Worm (Caenorhabditis elegans): Measurements from ENCODE around the gene chup-1.

The chup-1 gene

ce11 chrX:8763607-8764006, 28.4 kb upstream of the chup-1 start, which contains the start of gene zig-12:
TSS of gene zig-12 (plus strand) at chrX:8763907.
- no peak for TF ChIP-seq hlh-1 (tag; optimal IDR thresholded peaks at IDR 0.05)
- no peak for TF ChIP-seq bed-3 (GFP tag; optimal IDR thresholded peaks at IDR 0.05)
- TF ChIP-seq mls-2 (tag; optimal IDR thresholded peaks at IDR 0.05) = no peak
- TF ChIP-seq blmp-1 (tag; optimal IDR thresholded peaks at IDR 0.05) = no peak
- TF ChIP-seq snpc-4 (tag; optimal IDR thresholded peaks at IDR 0.05) = no peak
- no peak for TF ChIP-seq flh-1 (GFP tag; optimal IDR thresholded peaks at IDR 0.05)

ce11 chrX:8764044-8764443, 27.9 kb upstream of the chup-1 start:
- no peak for TF ChIP-seq unc-120 (tag; optimal IDR thresholded peaks at IDR 0.05; ENCODE audit: poor library complexity, severe bottlenecking)
- TF ChIP-seq lin-13 (tag; optimal IDR thresholded peaks at IDR 0.05) = no peak
- TF ChIP-seq nhr-237 (tag; optimal IDR thresholded peaks at IDR 0.05) = no peak
- no peak for TF ChIP-seq nhr-76 (tag; optimal IDR thresholded peaks at IDR 0.05)
- TF ChIP-seq ztf-11 (tag; optimal IDR thresholded peaks at IDR 0.05) = no peak
- no peak for TF ChIP-seq pha-4 (tag; optimal IDR thresholded peaks at IDR 0.05)
- TF ChIP-seq ces-1 (GFP tag; optimal IDR thresholded peaks at IDR 0.05) = no peak
- TF ChIP-seq drap-1 (GFP tag; optimal IDR thresholded peaks at IDR 0.05) = no peak
- no peak for TF ChIP-seq sem-2 (GFP tag; optimal IDR thresholded peaks at IDR 0.05)
- no peak for TF ChIP-seq nhr-2 (tag; optimal IDR thresholded peaks at IDR 0.05)
- peak; percentile 13 for TF ChIP-seq unc-62 (GFP tag; optimal IDR thresholded peaks at IDR 0.05)
- TF ChIP-seq hlh-1 (tag; optimal IDR thresholded peaks at IDR 0.05) = peak; percentile 81

ce11 chrX:8770316-8770715, 21.6 kb upstream of the chup-1 start:
- TF ChIP-seq blmp-1 (tag; optimal IDR thresholded peaks at IDR 0.05) (no peak), ces-1 (GFP tag; optimal IDR thresholded peaks at IDR 0.05) (peak; percentile 88)

- TF ChIP-seq ceh-39 (tag; optimal IDR thresholded peaks at IDR 0.05) (no peak), tbx-8 (GFP tag; optimal IDR thresholded peaks at IDR 0.05) (no peak), unc-62 (GFP tag; optimal IDR thresholded peaks at IDR 0.05) (no peak), nhr-237 (tag; optimal IDR thresholded peaks at IDR 0.05) (no peak), bed-3 (GFP tag; optimal IDR thresholded peaks at IDR 0.05) (no peak), blmp-1 (tag; optimal IDR thresholded peaks at IDR 0.05) (no peak), mls-2 (tag; optimal IDR thresholded peaks at IDR 0.05) (no peak), sptf-1 (tag; optimal IDR thresholded peaks at IDR 0.05) (no peak), lin-32 (GFP tag; optimal IDR thresholded peaks at IDR 0.05) (no peak)
Observed at ce11 chrX:8778558-8778957, 13.4 kb upstream of the chup-1 start, which contains the start of gene ZK721.4. TSS of gene ZK721.4 (plus strand) at chrX:8778858.

- TF ChIP-seq ztf-11 (tag; optimal IDR thresholded peaks at IDR 0.05) (no peak), M03D4.4 (tag; optimal IDR thresholded peaks at IDR 0.05) (no peak), snpc-4 (tag; optimal IDR thresholded peaks at IDR 0.05) (no peak), ham-2 (GFP tag; optimal IDR thresholded peaks at IDR 0.05) (no peak), mab-5 (tag; optimal IDR thresholded peaks at IDR 0.05) (no peak), nhr-2 (tag; optimal IDR thresholded peaks at IDR 0.05) (no peak), ceh-43 (GFP tag; optimal IDR thresholded peaks at IDR 0.05) (no peak), lin-13 (tag; optimal IDR thresholded peaks at IDR 0.05) (no peak), ceh-39 (tag; optimal IDR thresholded peaks at IDR 0.05) (no peak), blmp-1 (tag; optimal IDR thresholded peaks at IDR 0.05) (no peak), nhr-28 (tag; optimal IDR thresholded peaks at IDR 0.05) (no peak), zip-8 (tag; optimal IDR thresholded peaks at IDR 0.05) (no peak), sem-2 (GFP tag; optimal IDR thresholded peaks at IDR 0.05) (no peak), lsy-2 (tag; optimal IDR thresholded peaks at IDR 0.05) (no peak)
Observed at ce11 chrX:8784234-8784633, 7.7 kb upstream of the chup-1 start, which contains the start of gene ZK721.3. TSS of gene ZK721.3 (plus strand) at chrX:8784534.

ce11 chrX:8786687-8787086, 5.3 kb upstream of the chup-1 start:
- TF ChIP-seq hlh-1 (tag; optimal IDR thresholded peaks at IDR 0.05) (peak; percentile 93), nhr-237 (tag; optimal IDR thresholded peaks at IDR 0.05) (no peak)

- no peak for TF ChIP-seq bed-3 (GFP tag; optimal IDR thresholded peaks at IDR 0.05)
- peak; percentile 35 for TF ChIP-seq hlh-1 (tag; optimal IDR thresholded peaks at IDR 0.05)
- TF ChIP-seq unc-120 (tag; optimal IDR thresholded peaks at IDR 0.05; ENCODE audit: poor library complexity, severe bottlenecking) = peak; percentile 27
- no peak for TF ChIP-seq ham-2 (GFP tag; optimal IDR thresholded peaks at IDR 0.05)
Observed at ce11 chrX:8787689-8788222, 4.2 kb upstream of the chup-1 start.

All from whole organism, mixed stage, embryonic.